Fruit fly (Drosophila melanogaster): Measurements from ENCODE around the gene RpL32.

RpL32 gene

dm6 chr3R:30056592-30057135 is 10.7 kb upstream of the RpL32 start, which contains the start of the genes CG7950 and Rpp14a (continued):
- TF ChIP-seq CG4318 (GFP tag; optimal IDR thresholded peaks at IDR 0.05) (no peak), Hr4 (GFP tag; optimal IDR thresholded peaks at IDR 0.05) (peak; percentile 89), CG16779 (tag; optimal IDR thresholded peaks at IDR 0.05) (peak; percentile 61), acj6 (GFP tag; optimal IDR thresholded peaks at IDR 0.05) (peak; percentile 87), CG15336 (GFP tag; IDR thresholded peaks at IDR 0.05) (peak; percentile 75), cyc (GFP tag; optimal IDR thresholded peaks at IDR 0.05) (peak; percentile 85), fkh (GFP tag; optimal IDR thresholded peaks at IDR 0.05) (no peak), CG6792 (GFP tag; optimal IDR thresholded peaks at IDR 0.05) (peak; percentile 79), CG11294 (GFP tag; IDR thresholded peaks at IDR 0.05) (peak; percentile 73), fd85E (GFP tag; optimal IDR thresholded peaks at IDR 0.05) (no peak), CG9139 (GFP tag; optimal IDR thresholded peaks at IDR 0.05) (no peak), Lpt (GFP tag; optimal IDR thresholded peaks at IDR 0.05) (peak; percentile 81), Eip75B (GFP tag; optimal IDR thresholded peaks at IDR 0.05) (peak; percentile 86), svp (GFP tag) (peak; percentile 87), OdsH (GFP tag; optimal IDR thresholded peaks at IDR 0.05) (peak; percentile 89), lz (GFP tag; optimal IDR thresholded peaks at IDR 0.05) (peak; percentile 90), CG34406 (GFP tag; optimal IDR thresholded peaks at IDR 0.05) (peak; percentile 80), Hr38 (GFP tag; optimal IDR thresholded peaks at IDR 0.05) (peak; percentile 72), CG1621 (tag; optimal IDR thresholded peaks at IDR 0.05) (peak; percentile 78), CG8632 (GFP tag; optimal IDR thresholded peaks at IDR 0.05) (peak; percentile 78), spab (GFP tag; optimal IDR thresholded peaks at IDR 0.05) (no peak), Sox14 (GFP tag; optimal IDR thresholded peaks at IDR 0.05) (peak; percentile 91), dac (GFP tag; optimal IDR thresholded peaks at IDR 0.05) (peak; percentile 69), net (GFP tag; optimal IDR thresholded peaks at IDR 0.05) (peak; percentile 84), CG3032 (tag; optimal IDR thresholded peaks at IDR 0.05) (peak; percentile 86)

dm6 chr3R:30055915-30056544 is 10.1 kb upstream of the RpL32 start, which contains the start of the genes Rpp14b and spn-A:
Gene Rpp14b (plus strand): TSS chr3R:30055957.
Gene spn-A (minus strand): TSS chr3R:30056037.
- TF ChIP-seq CG4318 (GFP tag; optimal IDR thresholded peaks at IDR 0.05) (no peak), svp (GFP tag) (peak; percentile 77), fd59A (GFP tag; optimal IDR thresholded peaks at IDR 0.05) (peak; percentile 18), CG8119 (GFP tag; IDR thresholded peaks at IDR 0.05) (peak; percentile 61), Sox102F (GFP tag; optimal IDR thresholded peaks at IDR 0.05) (peak; percentile 62), Sox14 (GFP tag; optimal IDR thresholded peaks at IDR 0.05) (peak; percentile 63), esn (GFP tag; optimal IDR thresholded peaks at IDR 0.05) (peak; percentile 39), Hr4 (GFP tag; optimal IDR thresholded peaks at IDR 0.05) (peak; percentile 57), Hr38 (GFP tag; optimal IDR thresholded peaks at IDR 0.05) (no peak), Eip93F (GFP tag; optimal IDR thresholded peaks at IDR 0.05) (peak; percentile 32), CG3919 (GFP tag; optimal IDR thresholded peaks at IDR 0.05) (peak; percentile 28), Hr39 (GFP tag; optimal IDR thresholded peaks at IDR 0.05) (peak; percentile 59), lz (GFP tag; optimal IDR thresholded peaks at IDR 0.05) (peak; percentile 56), CG15336 (GFP tag; IDR thresholded peaks at IDR 0.05) (peak; percentile 24; the same call in 1 of the 2 replicates), topi (GFP tag; optimal IDR thresholded peaks at IDR 0.05) (peak; percentile 5), Ets96B (tag; optimal IDR thresholded peaks at IDR 0.05) (no peak), eg (GFP tag; IDR thresholded peaks at IDR 0.05) (peak; percentile 58; the same call in 2 of the 3 replicates), cyc (GFP tag; optimal IDR thresholded peaks at IDR 0.05) (peak; percentile 37), spab (GFP tag; optimal IDR thresholded peaks at IDR 0.05) (no peak), pdm3 (GFP tag; optimal IDR thresholded peaks at IDR 0.05) (peak; percentile 49), CG6792 (GFP tag; optimal IDR thresholded peaks at IDR 0.05) (peak; percentile 19), CG32006 (GFP tag; optimal IDR thresholded peaks at IDR 0.05) (peak; percentile 44), CG31627 (GFP tag; optimal IDR thresholded peaks at IDR 0.05) (peak; percentile 53), Eip78C (GFP tag) (peak; percentile 80), OdsH (GFP tag; optimal IDR thresholded peaks at IDR 0.05) (peak; percentile 52), Eip75B (GFP tag; optimal IDR thresholded peaks at IDR 0.05) (peak; percentile 3), CG6163 (GFP tag; IDR thresholded peaks at IDR 0.05) (no peak), fkh (GFP tag; optimal IDR thresholded peaks at IDR 0.05) (no peak), dsx (GFP tag; optimal IDR thresholded peaks at IDR 0.05; ENCODE audit: poor library complexity, severe bottlenecking) (peak; percentile 8), Met (GFP tag; optimal IDR thresholded peaks at IDR 0.05) (peak; percentile 19), CG6854 (GFP tag; optimal IDR thresholded peaks at IDR 0.05) (no peak), acj6 (GFP tag; optimal IDR thresholded peaks at IDR 0.05) (peak; percentile 50), dac (GFP tag; optimal IDR thresholded peaks at IDR 0.05) (no peak), CG34406 (GFP tag; optimal IDR thresholded peaks at IDR 0.05) (peak; percentile 38), Sox15 (GFP tag; optimal IDR thresholded peaks at IDR 0.05) (peak; percentile 47), CG6808 (GFP tag; optimal IDR thresholded peaks at IDR 0.05) (no peak), net (GFP tag; optimal IDR thresholded peaks at IDR 0.05) (peak; percentile 3), ss (GFP tag; optimal IDR thresholded peaks at IDR 0.05) (peak in 1 of 2 experiments; percentile 12)
